Fruit fly (Drosophila melanogaster): ENCODE data around the gene CG42238.

The CG42238 gene

DNA sequence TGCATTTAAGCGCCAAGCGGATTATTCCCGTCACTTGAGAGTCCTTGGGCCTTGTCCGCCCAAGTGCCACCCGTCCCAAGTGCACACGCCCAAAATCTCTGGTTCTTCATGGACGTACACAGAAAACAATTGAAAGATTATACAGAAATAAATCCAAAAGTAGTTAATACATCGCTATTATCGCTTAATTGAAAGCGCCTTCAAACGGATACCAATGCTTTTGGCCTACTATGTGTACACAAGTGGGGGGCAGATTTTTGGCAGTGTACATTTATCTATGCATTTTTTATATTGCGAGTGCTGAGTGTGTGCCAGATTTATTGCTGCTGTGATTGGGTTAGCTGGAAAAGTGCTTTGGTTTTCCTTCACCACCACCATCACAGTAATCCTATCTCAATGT is 103.3 kb downstream of the CG42238 start:
- TF ChIP-seq jumu (GFP tag; optimal IDR thresholded peaks at IDR 0.05): peak; percentile 2
- TF ChIP-seq cato (GFP tag; optimal IDR thresholded peaks at IDR 0.05; ENCODE audit: borderline replicate concordance): peak; percentile 3
- no peak for TF ChIP-seq Taf1 (GFP tag; IDR thresholded peaks at IDR 0.05)
- no peak for TF ChIP-seq en (GFP tag; optimal IDR thresholded peaks at IDR 0.05)
- no peak for TF ChIP-seq CG12391 (tag; optimal IDR thresholded peaks at IDR 0.05)
- peak; percentile 2 for TF ChIP-seq Oli (tag; optimal IDR thresholded peaks at IDR 0.05)
- peak; percentile 13 for TF ChIP-seq CG1602 (GFP tag; optimal IDR thresholded peaks at IDR 0.05)
- peak; percentile 38 for TF ChIP-seq dmrt99B (tag; optimal IDR thresholded peaks at IDR 0.05)
- no peak for TF ChIP-seq CG17568 (GFP tag; optimal IDR thresholded peaks at IDR 0.05)
- no peak for TF ChIP-seq CG15269 (tag; optimal IDR thresholded peaks at IDR 0.05)
- 0 out of 2 replicates have a peak, but pooled peaks have one; percentile 12 for TF ChIP-seq wdn (GFP tag; IDR thresholded peaks at IDR 0.05)
- no peak for TF ChIP-seq mld (GFP tag; IDR thresholded peaks at IDR 0.05; ENCODE audit: partially characterized antibody)
- peak; percentile 2 for TF ChIP-seq CG8089 (GFP tag; optimal IDR thresholded peaks at IDR 0.05)
- peak; percentile 39; the same call in 1 of the 2 replicates for TF ChIP-seq sisA (GFP tag; IDR thresholded peaks at IDR 0.05)
- peak; percentile 12 for TF ChIP-seq dmrt11E (tag; optimal IDR thresholded peaks at IDR 0.05)
- TF ChIP-seq fd3F (GFP tag; optimal IDR thresholded peaks at IDR 0.05): no peak
- TF ChIP-seq Hr39 (optimal IDR thresholded peaks at IDR 0.05): no peak
- TF ChIP-seq zfh1 (GFP tag; IDR thresholded peaks at IDR 0.05): peak; percentile 58; the same call in 1 of the 3 replicates
- TF ChIP-seq emc (GFP tag; optimal IDR thresholded peaks at IDR 0.05): no peak
- peak; percentile 48; the same call in 1 of the 3 replicates for TF ChIP-seq otp (GFP tag; IDR thresholded peaks at IDR 0.05)
- no peak for TF ChIP-seq CG6272 (GFP tag; IDR thresholded peaks at IDR 0.05)
- no peak for TF ChIP-seq CG4360 (GFP tag; IDR thresholded peaks at IDR 0.05)
- TF ChIP-seq ewg (GFP tag; optimal IDR thresholded peaks at IDR 0.05): peak; percentile 16
- TF ChIP-seq az2 (GFP tag; optimal IDR thresholded peaks at IDR 0.05): peak; percentile 18
- no peak for TF ChIP-seq B-H2 (GFP tag; optimal IDR thresholded peaks at IDR 0.05)
- TF ChIP-seq CG4820 (GFP tag; optimal IDR thresholded peaks at IDR 0.05): peak; percentile 21
- TF ChIP-seq Myb (GFP tag; optimal IDR thresholded peaks at IDR 0.05): no peak
- no peak for TF ChIP-seq CG11085 (GFP tag; IDR thresholded peaks at IDR 0.05)
- peak; percentile 23 for TF ChIP-seq CG6654 (GFP tag; optimal IDR thresholded peaks at IDR 0.05)
- TF ChIP-seq cas (GFP tag; IDR thresholded peaks at IDR 0.05): no peak
- TF ChIP-seq org-1 (GFP tag; optimal IDR thresholded peaks at IDR 0.05): peak; percentile 6
- peak; percentile 16 for TF ChIP-seq Xbp1 (GFP tag; optimal IDR thresholded peaks at IDR 0.05)
- TF ChIP-seq ken (GFP tag; IDR thresholded peaks at IDR 0.05): 0 out of 3 replicates have a peak, but pooled peaks have one; percentile 22
- peak; percentile 67 for TF ChIP-seq ci (GFP tag; IDR thresholded peaks at IDR 0.05)
- no peak for TF ChIP-seq prd (optimal IDR thresholded peaks at IDR 0.05)
- peak; percentile 39; the same call in 1 of the 3 replicates for TF ChIP-seq prd (GFP tag; IDR thresholded peaks at IDR 0.05)
- TF ChIP-seq CG32767 (GFP tag; IDR thresholded peaks at IDR 0.05): no peak
- TF ChIP-seq Stat92E (GFP tag; optimal IDR thresholded peaks at IDR 0.05): no peak
- TF ChIP-seq chif (GFP tag; optimal IDR thresholded peaks at IDR 0.05): peak in 1 of 2 experiments; percentile 21
- TF ChIP-seq CG17361 (GFP tag; IDR thresholded peaks at IDR 0.05): 0 out of 3 replicates have a peak, but pooled peaks have one; percentile 9
- no peak for TF ChIP-seq D19B (GFP tag; optimal IDR thresholded peaks at IDR 0.05)
- peak; percentile 86 for TF ChIP-seq Med (GFP tag)
- peak; percentile 47 for TF ChIP-seq Sox102F (GFP tag; optimal IDR thresholded peaks at IDR 0.05)
- TF ChIP-seq CG1603 (tag; optimal IDR thresholded peaks at IDR 0.05): peak; percentile 45
- TF ChIP-seq MBD-R2 (GFP tag; IDR thresholded peaks at IDR 0.05): no peak
- no peak for TF ChIP-seq Six4 (GFP tag; optimal IDR thresholded peaks at IDR 0.05)
- TF ChIP-seq croc (GFP tag; conservative IDR thresholded peaks at IDR 0.05): no peak
- TF ChIP-seq ssp (GFP tag; IDR thresholded peaks at IDR 0.05): 0 out of 2 replicates have a peak, but pooled peaks have one; percentile 8
- TF ChIP-seq CG2678 (tag; optimal IDR thresholded peaks at IDR 0.05): peak; percentile 8
- TF ChIP-seq CG14710 (tag; optimal IDR thresholded peaks at IDR 0.05): peak; percentile 4
- TF ChIP-seq Hr51 (GFP tag; optimal IDR thresholded peaks at IDR 0.05): peak in 1 of 2 experiments; percentile 21
